Fruit fly (Drosophila melanogaster): ENCODE measurements around the gene Tak1.

Gene Tak1

DNA sequence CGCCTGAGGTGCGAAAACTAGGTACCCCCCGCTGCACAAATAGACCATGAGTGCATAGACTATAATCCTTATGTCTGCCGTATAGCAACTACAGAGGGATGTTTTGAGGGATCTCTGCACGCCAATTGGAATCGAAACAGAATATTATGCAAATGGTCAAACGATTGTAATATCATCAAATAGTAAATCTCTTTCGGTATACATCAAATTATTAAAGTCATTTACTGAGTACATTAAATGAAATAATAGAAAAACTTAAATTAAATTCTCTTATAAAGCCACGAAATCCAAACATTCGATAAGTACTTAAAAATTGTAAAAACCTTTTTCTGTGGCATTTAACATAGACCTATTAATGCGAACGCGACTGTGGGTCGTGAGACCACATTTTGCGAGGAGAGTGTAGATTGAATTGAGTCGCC, 36.0 kb downstream of the Tak1 start (continued):
- TF ChIP-seq Taf1 (GFP tag; IDR thresholded peaks at IDR 0.05) (no peak), CG4404 (GFP tag; IDR thresholded peaks at IDR 0.05) (no peak), D (optimal IDR thresholded peaks at IDR 0.05) (no peak), D (GFP tag; optimal IDR thresholded peaks at IDR 0.05) (peak; percentile 69), CG34376 (GFP tag; optimal IDR thresholded peaks at IDR 0.05) (peak; percentile 6), lola (GFP tag; optimal IDR thresholded peaks at IDR 0.05) (peak in 1 of 3 experiments; percentile 71), Hsf (GFP tag; optimal IDR thresholded peaks at IDR 0.05) (peak; percentile 50), Atf-2 (GFP tag; optimal IDR thresholded peaks at IDR 0.05) (no peak), CG12769 (tag; optimal IDR thresholded peaks at IDR 0.05) (no peak), CG14050 (GFP tag; IDR thresholded peaks at IDR 0.05) (no peak), CG12299 (tag; optimal IDR thresholded peaks at IDR 0.05) (no peak), CG10267 (tag; optimal IDR thresholded peaks at IDR 0.05) (peak; percentile 67), inv (GFP tag; IDR thresholded peaks at IDR 0.05; ENCODE audit: partially characterized antibody) (no peak), Vsx1 (GFP tag; optimal IDR thresholded peaks at IDR 0.05) (peak; percentile 19), CG6813 (GFP tag; optimal IDR thresholded peaks at IDR 0.05) (peak; percentile 8), CG9932 (GFP tag; IDR thresholded peaks at IDR 0.05) (peak; percentile 42; the same call in 1 of the 2 replicates), Ssrp (tag; optimal IDR thresholded peaks at IDR 0.05) (peak; percentile 72), CG7786 (GFP tag; optimal IDR thresholded peaks at IDR 0.05) (no peak), Asciz (GFP tag; optimal IDR thresholded peaks at IDR 0.05) (peak; percentile 60), run (tag; optimal IDR thresholded peaks at IDR 0.05) (peak; percentile 46), fu2 (GFP tag; optimal IDR thresholded peaks at IDR 0.05) (no peak), fd3F (GFP tag; optimal IDR thresholded peaks at IDR 0.05) (no peak), CHES-1-like (GFP tag; optimal IDR thresholded peaks at IDR 0.05) (no peak), Ravus (GFP tag; IDR thresholded peaks at IDR 0.05) (no peak), Nf-YC (tag; optimal IDR thresholded peaks at IDR 0.05) (peak; percentile 26), chm (GFP tag; IDR thresholded peaks at IDR 0.05) (no peak), CG12236 (GFP tag; optimal IDR thresholded peaks at IDR 0.05) (no peak), zfh2 (GFP tag; optimal IDR thresholded peaks at IDR 0.05) (peak; percentile 12), nerfin-2 (GFP tag; IDR thresholded peaks at IDR 0.05; ENCODE audit: partially characterized antibody) (no peak), CG11085 (GFP tag; IDR thresholded peaks at IDR 0.05) (no peak), CG33213 (GFP tag; optimal IDR thresholded peaks at IDR 0.05) (no peak), CG4730 (GFP tag; IDR thresholded peaks at IDR 0.05) (no peak), CG14441 (GFP tag; IDR thresholded peaks at IDR 0.05) (no peak), chn (GFP tag; optimal IDR thresholded peaks at IDR 0.05) (peak; percentile 8), CG3838 (GFP tag; optimal IDR thresholded peaks at IDR 0.05) (no peak), zfh1 (GFP tag; IDR thresholded peaks at IDR 0.05) (no peak), CG2129 (GFP tag; IDR thresholded peaks at IDR 0.05; ENCODE audit: partially characterized antibody) (no peak), Jarid2 (GFP tag; optimal IDR thresholded peaks at IDR 0.05) (no peak), tgo (GFP tag; IDR thresholded peaks at IDR 0.05) (no peak; the same call in 2 of the 3 replicates), repo (GFP tag; optimal IDR thresholded peaks at IDR 0.05) (peak; percentile 6), H2.0 (GFP tag; IDR thresholded peaks at IDR 0.05) (no peak), CG1024 (GFP tag; IDR thresholded peaks at IDR 0.05) (no peak), CG18764 (GFP tag; optimal IDR thresholded peaks at IDR 0.05) (peak; percentile 9), CG7556 (GFP tag; optimal IDR thresholded peaks at IDR 0.05) (peak; percentile 82), Sry-δ (GFP tag; optimal IDR thresholded peaks at IDR 0.05) (no peak), CG18262 (tag; optimal IDR thresholded peaks at IDR 0.05) (peak; percentile 81), CG12104 (GFP tag; optimal IDR thresholded peaks at IDR 0.05) (peak; percentile 62), CG7928 (GFP tag; optimal IDR thresholded peaks at IDR 0.05) (no peak), CG12155 (GFP tag; optimal IDR thresholded peaks at IDR 0.05) (peak; percentile 16), CG4617 (GFP tag; optimal IDR thresholded peaks at IDR 0.05; ENCODE audit: borderline replicate concordance) (no peak), gfzf (GFP tag; optimal IDR thresholded peaks at IDR 0.05) (no peak), disco-r (GFP tag; optimal IDR thresholded peaks at IDR 0.05) (no peak)
